Fruit fly (Drosophila melanogaster) Kc167 (cell line): ENCODE data around the gene Vtld.

Experiments
- Myc ChIP-seq: fragments of >200 bp; optimal IDR thresholded peaks from 2 replicates; lab custom pipeline; 2017; ENCODE audit warnings: missing external identifiers
- h ChIP-seq: fragments of >200 bp; optimal IDR thresholded peaks from 3 replicates; lab custom pipeline; 2018; ENCODE audit warnings: missing external identifiers
- insv ChIP-seq: fragments of >200 bp; optimal IDR thresholded peaks from 3 replicates; lab custom pipeline; 2018; ENCODE audit warnings: missing external identifiers
- psq ChIP-seq: fragments of >200 bp; optimal IDR thresholded peaks from 2 replicates; lab custom pipeline; 2017; ENCODE audit warnings: missing external identifiers
- ttk ChIP-seq: sonication (Bioruptor generic); optimal IDR thresholded peaks from 2 replicates; lab custom pipeline; 2017; ENCODE audit warnings: missing external identifiers

DNA sequence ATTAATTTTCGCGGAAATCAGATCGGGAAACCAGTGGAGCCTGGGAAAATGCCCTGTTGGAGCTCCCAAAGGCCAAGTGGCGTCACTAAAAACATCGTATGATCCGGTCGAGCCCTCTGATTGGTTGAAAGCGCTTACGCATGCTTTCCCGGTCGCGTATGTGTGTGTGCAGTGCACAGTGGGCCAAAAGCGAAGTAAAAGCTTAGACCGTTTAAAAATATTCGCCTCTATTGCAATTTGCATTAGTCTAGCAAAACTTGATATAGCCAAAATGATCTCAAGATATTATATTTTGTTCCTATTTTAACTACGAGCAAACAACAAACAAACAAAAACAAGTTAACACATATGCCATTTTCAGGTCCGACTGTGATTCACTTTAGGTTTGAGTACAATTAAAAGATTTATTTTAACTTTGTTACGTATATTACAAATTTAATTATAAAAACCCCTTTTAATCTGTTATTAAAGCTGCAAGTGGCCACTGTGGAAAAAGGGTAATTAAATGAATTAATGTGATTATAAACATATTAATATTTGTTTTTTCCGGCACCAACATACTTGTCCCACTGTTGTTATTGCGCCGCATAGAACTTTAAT is 34.1 kb downstream of the Vtld start:
- TF ChIP-seq psq (lab: Kevin White, UChicago) (no peak), Myc (no peak), h (no peak), ttk (lab: Kevin White, UChicago) (no peak), insv (lab: Kevin White, UChicago) (no peak)
